Fruit fly (Drosophila melanogaster): Measurements from ENCODE around the gene CG11560.

- TF ChIP-seq insv (optimal IDR thresholded peaks at IDR 0.05), result no peak
- TF ChIP-seq Myc (optimal IDR thresholded peaks at IDR 0.05), result no peak
Measured at dm6 chr3L:12078551-12079318, 41.1 kb upstream of the CG11560 start.

Measured in Kc167 (cell line).